Fruit fly (Drosophila melanogaster) whole organism, adult: ENCODE results near the gene CG34125.

ENCODE experiments used
- CG11617 ChIP-seq: fragments of 200-800 bp; sonication (Bioruptor generic); optimal IDR thresholded peaks from 2 replicates; lab custom pipeline; 2017; ENCODE audit warnings: mild to moderate bottlenecking, missing biosample characterization, missing genetic modification reagents, missing genetic modification characterization
- CG14711 ChIP-seq: fragments of 200-800 bp; sonication (Bioruptor generic); optimal IDR thresholded peaks from 2 replicates; lab custom pipeline; 2018; ENCODE audit warnings: missing biosample characterization, mild to moderate bottlenecking, missing genetic modification characterization, moderate library complexity
- CG1620 ChIP-seq: fragments of 200-800 bp; sonication (Bioruptor generic); optimal IDR thresholded peaks from 2 replicates; lab custom pipeline; 2016; ENCODE audit warnings: missing biosample characterization, missing genetic modification characterization
- CG33017 ChIP-seq: fragments of 200-800 bp; sonication (Bioruptor generic); optimal IDR thresholded peaks from 2 replicates; lab custom pipeline; 2018; ENCODE audit warnings: missing biosample characterization, mild to moderate bottlenecking, missing genetic modification characterization, moderate library complexity
- CG5204 ChIP-seq: fragments of 200-800 bp; sonication (Bioruptor generic); optimal IDR thresholded peaks from 2 replicates; lab custom pipeline; 2016; ENCODE audit warnings: missing biosample characterization, missing genetic modification characterization
- Hr96 ChIP-seq: fragments of 200-800 bp; sonication (Bioruptor generic); optimal IDR thresholded peaks from 2 replicates; lab custom pipeline; 2016; ENCODE audit warnings: missing biosample characterization, missing genetic modification characterization
- cnc ChIP-seq, 2 experiments: fragments of >200 bp; optimal IDR thresholded peaks; 2 replicates each; lab custom pipeline; 2017
- ovo ChIP-seq: fragments of 200-800 bp; sonication (Bioruptor generic); optimal IDR thresholded peaks from 2 replicates; lab custom pipeline; 2016; ENCODE audit warnings: missing biosample characterization, missing genetic modification characterization
- tj ChIP-seq: fragments of 200-800 bp; sonication (Bioruptor generic); optimal IDR thresholded peaks from 3 replicates; lab custom pipeline; 2017; ENCODE audit warnings: missing biosample characterization, mild to moderate bottlenecking, missing genetic modification characterization, moderate library complexity

dm6 chr2L:5002031-5002430, 36.6 kb downstream of the CG34125 start:
- TF ChIP-seq tj (GFP tag; lab: Kevin White, UChicago): no peak
- no peak for TF ChIP-seq CG14711
- TF ChIP-seq Hr96 (GFP tag; lab: Kevin White, UChicago): no peak
- TF ChIP-seq CG11617: no peak
- no peak for TF ChIP-seq CG5204 (GFP tag; lab: Kevin White, UChicago)
- no peak for TF ChIP-seq CG1620 (GFP tag; lab: Kevin White, UChicago)
- TF ChIP-seq cnc (optimal IDR thresholded peaks at IDR 0.05; lab: Kevin White, UChicago): no peak
- no peak for TF ChIP-seq CG33017
- no peak for TF ChIP-seq ovo
